Worm (Caenorhabditis elegans): Measurements from ENCODE around the gene F44F4.15.

DNA sequence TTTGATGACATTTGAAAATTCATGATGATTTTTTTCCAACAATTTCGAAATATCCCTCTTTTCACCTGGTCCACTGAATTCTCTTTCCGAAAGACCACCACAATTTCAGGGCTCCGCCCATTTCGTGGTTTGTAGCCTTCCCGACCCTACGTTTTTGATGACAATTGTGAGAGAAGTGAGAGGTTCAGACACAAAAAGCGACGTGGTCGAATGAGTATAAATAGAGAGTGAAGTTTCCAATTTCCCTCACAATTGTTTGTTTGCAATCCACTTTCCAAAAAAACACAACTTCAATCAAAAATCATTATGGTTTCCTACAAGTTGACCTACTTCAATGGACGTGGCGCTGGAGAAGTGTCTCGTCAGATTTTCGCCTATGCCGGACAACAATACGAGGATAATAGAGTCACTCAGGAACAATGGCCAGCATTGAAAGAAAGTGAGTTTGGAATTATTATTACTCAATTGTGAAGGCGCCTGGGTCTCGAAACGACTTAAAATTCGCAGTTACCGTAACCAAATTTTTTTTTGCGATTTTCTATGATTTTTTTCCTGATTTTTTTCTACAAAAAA lies 35.7 kb downstream of the F44F4.15 start, which contains the start of gene gst-5:
- TF ChIP-seq flt-1 (GFP tag; IDR thresholded peaks at IDR 0.05), result no peak
- no peak for TF ChIP-seq tbx-11 (GFP tag; IDR thresholded peaks at IDR 0.05)
- no peak for TF ChIP-seq hnd-1 (tag; optimal IDR thresholded peaks at IDR 0.05)
- TF ChIP-seq scrt-1 (GFP tag; IDR thresholded peaks at IDR 0.05), result no peak
- no peak for TF ChIP-seq hmg-4 (GFP tag; optimal IDR thresholded peaks at IDR 0.05)
- no peak for TF ChIP-seq F13C5.2 (tag; optimal IDR thresholded peaks at IDR 0.05)
- TF ChIP-seq ceh-13 (GFP tag; optimal IDR thresholded peaks at IDR 0.05), result no peak
- TF ChIP-seq ama-1 (optimal IDR thresholded peaks at IDR 0.05), result no peak
- TF ChIP-seq ets-7 (tag; optimal IDR thresholded peaks at IDR 0.05), result no peak
- TF ChIP-seq B0310.2 (tag; optimal IDR thresholded peaks at IDR 0.05), result no peak
- TF ChIP-seq pes-1 (GFP tag; IDR thresholded peaks at IDR 0.05), result no peak
- TF ChIP-seq tra-4 (tag; optimal IDR thresholded peaks at IDR 0.05), result no peak
